Worm (Caenorhabditis elegans): ENCODE data around the gene H06H21.37.

The H06H21.37 gene

ce11 chrIV:4829641-4830040, 19.9 kb upstream of the H06H21.37 start:
- peak; percentile 91 for TF ChIP-seq aha-1 (tag)
- TF ChIP-seq ces-1 (GFP tag; optimal IDR thresholded peaks at IDR 0.05), result no peak

DNA sequence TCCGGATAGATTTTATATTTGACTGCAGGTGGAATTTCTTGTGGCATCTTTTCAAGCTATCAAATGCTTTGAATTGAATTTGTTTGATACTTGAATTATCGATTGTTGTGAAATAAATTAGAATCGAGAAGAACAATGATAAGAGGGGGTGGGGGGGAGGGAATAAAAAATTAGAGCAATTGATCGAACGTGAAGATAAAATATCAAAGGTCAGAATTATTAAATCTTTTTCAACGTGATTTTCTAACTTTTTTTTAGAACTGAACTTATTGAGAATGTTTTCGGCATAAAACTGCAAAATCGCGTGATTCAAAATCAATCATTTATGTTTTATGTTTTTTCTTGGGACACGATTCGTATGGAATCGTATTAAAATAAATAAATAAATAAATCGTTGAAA, 17.4 kb upstream of the H06H21.37 start, which contains the start of gene mpz-4:
Gene mpz-4, minus strand, starts transcription at position 101 of the 400 bp plus-strand sequence.
- TF ChIP-seq hmg-1.1 (GFP tag; IDR thresholded peaks at IDR 0.05) (no peak), spr-1 (tag; optimal IDR thresholded peaks at IDR 0.05) (no peak), lin-38 (GFP tag; IDR thresholded peaks at IDR 0.05) (no peak), Y75B8A.6 (GFP tag; IDR thresholded peaks at IDR 0.05) (no peak), T20F7.1 (GFP tag; optimal IDR thresholded peaks at IDR 0.05) (no peak), hlh-11 (tag; optimal IDR thresholded peaks at IDR 0.05) (no peak), mep-1 (tag; optimal IDR thresholded peaks at IDR 0.05) (no peak)

ce11 chrIV:4821843-4822242, 12.1 kb upstream of the H06H21.37 start:
- peak; percentile 20; the same call in 1 of the 2 replicates for TF ChIP-seq pha-4 (GFP tag; IDR thresholded peaks at IDR 0.05)
- no peak for TF ChIP-seq pha-4 (tag; optimal IDR thresholded peaks at IDR 0.05)
- TF ChIP-seq php-3 (GFP tag; IDR thresholded peaks at IDR 0.05), result 0 out of 2 replicates have a peak, but pooled peaks have one; percentile 6
- peak in 1 of 2 experiments; percentile 23 for TF ChIP-seq daf-16 (GFP tag; optimal IDR thresholded peaks at IDR 0.05)
- peak; percentile 93 for TF ChIP-seq daf-16 (tag; optimal IDR thresholded peaks at IDR 0.05)
- peak; percentile 90 for TF ChIP-seq dmd-6 (GFP tag; IDR thresholded peaks at IDR 0.05)
- TF ChIP-seq dve-1 (tag; optimal IDR thresholded peaks at IDR 0.05; ENCODE audit: insufficient read depth), result peak; percentile 83
- peak; percentile 34 for TF ChIP-seq hlh-11 (tag; optimal IDR thresholded peaks at IDR 0.05)
- no peak for TF ChIP-seq nhr-25 (tag; optimal IDR thresholded peaks at IDR 0.05; ENCODE audit: borderline replicate concordance, insufficient read depth)
- peak; percentile 40 for TF ChIP-seq nhr-48 (tag; optimal IDR thresholded peaks at IDR 0.05)
- no peak for TF ChIP-seq mxl-2 (GFP tag; conservative IDR thresholded peaks at IDR 0.05)
- peak; percentile 50 for TF ChIP-seq T20F7.1 (GFP tag; optimal IDR thresholded peaks at IDR 0.05)
- no peak for TF ChIP-seq ceh-44 (GFP tag; IDR thresholded peaks at IDR 0.05)
- no peak for TF ChIP-seq nhr-42 (GFP tag; IDR thresholded peaks at IDR 0.05)
- no peak for TF ChIP-seq ztf-7 (tag; optimal IDR thresholded peaks at IDR 0.05)

DNA sequence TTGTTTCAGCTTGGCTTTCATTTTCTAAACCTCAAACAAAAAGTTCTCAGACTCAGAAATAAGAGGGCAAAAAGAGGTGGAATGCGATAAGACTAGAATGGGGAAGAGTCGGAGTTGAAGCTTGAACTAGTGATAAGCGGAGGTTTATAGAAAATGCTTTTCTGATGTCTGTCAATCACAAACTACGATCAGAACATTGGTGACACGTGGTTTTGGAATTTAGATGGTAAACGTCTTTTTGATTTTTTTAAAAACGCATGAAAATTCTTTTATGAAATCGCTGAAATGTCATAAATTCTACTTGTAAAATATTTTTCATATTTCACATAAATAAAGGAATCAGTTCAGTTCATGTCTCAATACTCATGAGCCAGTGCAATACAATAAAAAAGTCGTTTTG, 11.3 kb upstream of the H06H21.37 start, which contains the start of gene H06H21.8:
Gene H06H21.8, minus strand, starts transcription at position 78 of the 400 bp plus-strand sequence.
- TF ChIP-seq dmd-6 (GFP tag; IDR thresholded peaks at IDR 0.05) (peak; percentile 94), tra-1 (GFP tag; IDR thresholded peaks at IDR 0.05) (peak; percentile 72; the same call in 1 of the 2 replicates), nhr-48 (tag; optimal IDR thresholded peaks at IDR 0.05) (peak; percentile 29), php-3 (GFP tag; IDR thresholded peaks at IDR 0.05) (0 out of 2 replicates have a peak, but pooled peaks have one; percentile 37), Y5F2A.4 (GFP tag; optimal IDR thresholded peaks at IDR 0.05) (no peak), attf-4 (tag; optimal IDR thresholded peaks at IDR 0.05) (no peak), ZK337.2 (GFP tag; IDR thresholded peaks at IDR 0.05) (no peak), aha-1 (tag) (peak; percentile 56), snpc-4 (tag; optimal IDR thresholded peaks at IDR 0.05) (no peak), madf-5 (GFP tag; IDR thresholded peaks at IDR 0.05) (no peak), snpc-1.2 (GFP tag; IDR thresholded peaks at IDR 0.05) (no peak), nhr-28 (tag; optimal IDR thresholded peaks at IDR 0.05) (peak; percentile 72), F10B5.3 (tag; optimal IDR thresholded peaks at IDR 0.05) (no peak), mdl-1 (tag; optimal IDR thresholded peaks at IDR 0.05) (peak in 1 of 2 experiments; percentile 3), pqm-1 (tag; optimal IDR thresholded peaks at IDR 0.05) (peak; percentile 42), pha-4 (GFP tag; IDR thresholded peaks at IDR 0.05) (peak; percentile 42; the same call in 1 of the 2 replicates), pha-4 (tag; optimal IDR thresholded peaks at IDR 0.05) (no peak), hlh-30 (tag; optimal IDR thresholded peaks at IDR 0.05; ENCODE audit: insufficient read depth) (peak; percentile 45), hlh-11 (tag; optimal IDR thresholded peaks at IDR 0.05) (peak; percentile 70), daf-16 (GFP tag; optimal IDR thresholded peaks at IDR 0.05) (no peak), daf-16 (tag; optimal IDR thresholded peaks at IDR 0.05) (peak; percentile 70), dve-1 (tag; optimal IDR thresholded peaks at IDR 0.05; ENCODE audit: insufficient read depth) (peak; percentile 83)
